Fruit fly (Drosophila melanogaster) whole organism: ENCODE measurements around the gene TTLL1B.

Source experiments
- CG8478 ChIP-seq: fragments of >200 bp; optimal IDR thresholded peaks from 2 replicates; lab custom pipeline; 2018; ENCODE audit warnings: inconsistent platforms
- Dll ChIP-seq: fragments of >200 bp; optimal IDR thresholded peaks from 2 replicates; lab custom pipeline; 2017
- EcR ChIP-seq, 2 experiments: fragments of >200 bp; optimal IDR thresholded peaks; 2 replicates each; lab custom pipeline; 2017; ENCODE audit warnings: missing biosample characterization in 2 of 2, missing genetic modification characterization in 2 of 2, missing genetic modification reagents in 2 of 2
- pan ChIP-seq: fragments of >200 bp; optimal IDR thresholded peaks from 2 replicates; lab custom pipeline; 2017
- psq ChIP-seq: fragments of >200 bp; optimal IDR thresholded peaks from 2 replicates; lab custom pipeline; 2017
- usp ChIP-seq: fragments of >200 bp; optimal IDR thresholded peaks from 2 replicates; lab custom pipeline; 2017; ENCODE audit warnings: missing biosample characterization, missing genetic modification characterization, mixed read lengths

Gene TTLL1B

DNA sequence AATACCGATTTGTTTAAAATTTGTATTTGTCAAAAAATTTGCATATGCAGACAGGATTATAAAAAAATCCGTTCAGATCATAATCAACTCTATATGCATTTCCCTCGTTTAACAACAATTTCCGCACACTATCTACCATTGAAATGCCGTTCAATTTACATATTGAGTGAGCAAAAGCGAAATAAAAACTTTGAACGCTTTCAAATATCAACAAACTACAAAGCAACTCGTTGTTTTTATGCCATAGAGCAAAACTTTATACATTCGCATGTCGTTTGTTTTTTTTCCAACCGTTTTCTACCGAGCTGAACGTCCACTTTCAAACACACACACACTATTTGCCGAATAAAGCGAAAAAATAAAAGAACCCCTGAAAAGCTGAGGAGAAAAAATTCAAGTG lies at the start of gene TTLL1B:
Gene TTLL1B, plus strand, starts transcription at position 301 of the 400 bp plus-strand sequence.
- TF ChIP-seq psq (lab: Kevin White, UChicago) (no peak), usp (GFP tag; lab: Kevin White, UChicago) (no peak), EcR (GFP tag; optimal IDR thresholded peaks at IDR 0.05; lab: Kevin White, UChicago) (no peak), CG8478 (lab: Kevin White, UChicago) (no peak), pan (lab: Kevin White, UChicago) (no peak), Dll (lab: Kevin White, UChicago) (no peak)

DNA sequence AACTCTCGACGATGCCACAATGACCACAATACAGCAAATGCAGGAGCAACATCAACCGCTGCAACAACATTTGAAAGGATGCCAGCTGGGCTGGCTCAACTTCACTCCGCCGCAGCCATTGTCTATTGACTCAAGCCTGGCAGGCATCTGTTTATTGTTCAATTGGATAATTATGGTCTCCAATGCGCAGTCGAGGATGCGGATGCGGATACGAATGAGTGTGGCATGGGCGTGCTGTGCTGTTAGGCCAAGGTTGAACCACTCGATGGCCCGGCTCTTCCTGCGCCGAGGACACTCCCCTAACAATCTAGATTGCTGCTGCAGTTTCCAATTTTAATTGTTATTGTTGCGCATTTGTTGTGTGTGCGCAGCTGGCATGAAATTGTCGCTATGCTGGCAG lies 48.3 kb upstream of the TTLL1B start:
- TF ChIP-seq Dll (lab: Kevin White, UChicago) (no peak), EcR (GFP tag; optimal IDR thresholded peaks at IDR 0.05; lab: Kevin White, UChicago) (no peak), pan (lab: Kevin White, UChicago) (no peak), CG8478 (lab: Kevin White, UChicago) (no peak), usp (GFP tag; lab: Kevin White, UChicago) (no peak), psq (lab: Kevin White, UChicago) (no peak)

DNA sequence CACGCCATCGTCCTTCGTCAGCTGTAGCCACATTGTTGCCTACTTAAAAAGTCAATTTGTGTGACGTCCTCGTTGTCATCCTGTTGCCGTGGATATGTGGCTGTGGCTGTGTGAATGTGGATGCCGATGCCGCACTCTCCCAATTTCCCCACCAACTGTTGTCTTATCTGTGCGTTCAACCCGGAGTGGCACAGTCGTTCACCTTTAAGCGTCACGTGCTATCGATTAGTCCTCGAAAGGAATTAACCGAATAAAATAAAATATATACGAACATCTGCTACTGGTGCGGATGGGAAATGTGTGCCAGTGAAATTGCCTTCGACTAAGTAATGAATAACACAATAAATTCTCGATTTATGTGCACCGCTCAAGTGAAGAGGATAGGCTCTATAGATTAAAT lies 45.7 kb upstream of the TTLL1B start:
- TF ChIP-seq usp (GFP tag; lab: Kevin White, UChicago) (no peak), Dll (lab: Kevin White, UChicago) (no peak), psq (lab: Kevin White, UChicago) (no peak), pan (lab: Kevin White, UChicago) (no peak), CG8478 (lab: Kevin White, UChicago) (no peak), EcR (GFP tag; optimal IDR thresholded peaks at IDR 0.05; lab: Kevin White, UChicago) (no peak)

DNA sequence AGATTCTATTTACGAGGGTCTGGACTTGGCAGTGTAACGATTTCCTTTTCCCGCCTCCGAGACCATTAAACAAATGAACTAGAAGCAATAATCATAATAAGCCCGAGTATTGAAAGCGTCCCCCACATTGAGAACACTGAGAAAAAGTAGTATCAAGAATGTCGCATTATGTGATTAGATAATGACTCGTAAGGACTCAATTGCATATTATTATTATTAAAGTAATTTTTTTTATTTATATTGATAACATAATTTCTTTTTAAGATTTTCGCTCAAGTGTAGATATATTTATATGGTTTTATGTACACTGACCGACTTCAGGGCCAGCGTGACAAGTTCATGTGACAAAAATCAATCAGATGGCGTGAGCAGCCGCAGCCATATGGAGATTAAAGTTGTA lies 44.6 kb upstream of the TTLL1B start:
- TF ChIP-seq psq (lab: Kevin White, UChicago) (no peak), usp (GFP tag; lab: Kevin White, UChicago) (no peak), EcR (GFP tag; optimal IDR thresholded peaks at IDR 0.05; lab: Kevin White, UChicago) (no peak), Dll (lab: Kevin White, UChicago) (no peak), CG8478 (lab: Kevin White, UChicago) (no peak), pan (lab: Kevin White, UChicago) (no peak)

DNA sequence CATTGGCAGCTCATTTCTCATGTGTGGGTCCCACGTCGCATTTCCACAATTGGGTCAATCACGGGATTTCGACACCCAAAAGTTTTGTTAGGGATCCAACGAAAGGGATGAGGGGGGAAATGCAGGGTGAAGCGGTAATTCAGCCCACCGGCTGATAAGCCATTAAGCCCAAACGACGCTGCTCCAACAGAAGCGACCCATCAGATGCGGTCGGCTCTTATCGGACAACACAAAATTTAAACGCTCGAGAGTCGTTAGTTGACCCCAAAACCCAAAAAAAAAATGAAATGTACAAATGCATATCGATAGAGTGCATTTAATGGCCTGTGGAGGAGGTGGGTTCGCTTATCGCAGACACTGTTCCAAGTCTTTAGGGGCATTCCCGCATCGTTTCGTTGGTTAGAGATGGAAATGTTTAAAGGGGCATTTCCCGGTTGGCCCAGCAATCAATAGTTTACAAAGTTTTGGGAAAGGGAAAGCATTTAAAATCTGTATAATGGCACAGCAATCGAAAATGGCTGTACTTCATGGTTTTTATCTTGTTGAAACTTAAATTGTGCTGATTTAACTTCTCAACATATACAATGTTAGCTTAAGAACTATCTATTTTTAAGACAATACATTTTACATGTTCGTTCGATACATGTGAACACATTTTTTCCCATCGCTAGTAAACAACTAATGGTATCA lies 41.2 kb upstream of the TTLL1B start:
- TF ChIP-seq CG8478 (lab: Kevin White, UChicago): no peak
- TF ChIP-seq psq (lab: Kevin White, UChicago): no peak
- no peak for TF ChIP-seq Dll (lab: Kevin White, UChicago)
- no peak for TF ChIP-seq pan (lab: Kevin White, UChicago)
- no peak for TF ChIP-seq usp (GFP tag; lab: Kevin White, UChicago)
- no peak for TF ChIP-seq EcR (GFP tag; optimal IDR thresholded peaks at IDR 0.05; lab: Kevin White, UChicago)

DNA sequence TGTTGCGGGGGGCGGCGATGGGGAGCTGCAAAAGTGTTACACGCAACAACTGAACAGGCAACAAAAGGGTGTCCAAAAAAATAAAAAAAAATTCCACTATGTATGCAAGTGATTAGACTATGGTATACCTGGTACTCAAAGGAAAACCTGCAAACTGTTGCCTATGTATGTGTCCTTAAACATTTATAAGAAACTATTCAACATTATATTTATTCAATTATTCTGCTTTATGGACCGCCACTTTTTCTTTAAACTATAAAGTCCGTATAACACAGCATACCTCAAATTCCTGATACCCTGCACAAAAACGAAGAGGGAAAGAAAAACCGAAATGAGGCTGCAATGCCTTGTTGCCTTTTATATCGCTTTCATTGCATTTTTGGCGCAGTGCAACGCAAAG lies 40.4 kb upstream of the TTLL1B start:
- peak; percentile 60 for TF ChIP-seq pan (lab: Kevin White, UChicago)
- no peak for TF ChIP-seq Dll (lab: Kevin White, UChicago)

DNA sequence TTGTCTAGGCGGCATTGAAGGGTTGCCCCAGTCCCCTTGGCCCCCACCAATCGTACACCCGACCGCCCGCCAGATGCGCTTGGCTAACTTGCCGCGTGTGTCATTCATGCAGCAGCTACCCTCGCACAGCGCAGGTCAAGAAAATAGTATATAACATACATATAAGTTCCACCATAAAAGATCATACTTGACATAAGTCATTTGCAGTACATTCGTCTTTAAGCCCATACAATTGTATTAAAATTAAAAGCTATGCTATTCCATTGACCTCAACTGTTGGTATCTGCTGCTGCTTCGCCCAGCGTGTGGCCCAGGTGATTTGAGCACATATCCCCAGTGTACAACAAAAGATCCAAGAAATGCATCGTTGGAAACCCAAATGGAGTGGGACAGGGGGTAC lies 36.8 kb upstream of the TTLL1B start:
- TF ChIP-seq CG8478 (lab: Kevin White, UChicago) (no peak), usp (GFP tag; lab: Kevin White, UChicago) (no peak), psq (lab: Kevin White, UChicago) (no peak), Dll (lab: Kevin White, UChicago) (no peak), EcR (GFP tag; optimal IDR thresholded peaks at IDR 0.05; lab: Kevin White, UChicago) (no peak), pan (lab: Kevin White, UChicago) (no peak)

DNA sequence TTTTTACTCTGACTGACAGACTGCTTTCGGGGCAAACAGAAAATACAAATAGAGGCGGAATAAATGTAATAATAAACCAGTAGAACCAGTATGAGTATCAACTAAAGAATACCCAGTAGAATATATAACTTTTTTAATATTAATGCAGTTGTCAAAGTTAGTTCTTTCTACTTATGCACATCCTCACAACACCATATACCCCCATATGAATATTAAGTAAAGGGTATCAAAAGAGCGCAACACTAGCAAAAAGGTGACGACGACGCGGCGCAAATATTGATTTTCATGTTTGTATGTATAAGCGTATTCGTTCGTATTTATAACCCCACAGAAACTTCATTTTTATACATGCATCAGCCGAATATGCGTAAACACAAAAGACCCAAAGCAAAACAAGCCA lies 35.0 kb upstream of the TTLL1B start:
- TF ChIP-seq CG8478 (lab: Kevin White, UChicago) (no peak), pan (lab: Kevin White, UChicago) (peak; percentile 89)

DNA sequence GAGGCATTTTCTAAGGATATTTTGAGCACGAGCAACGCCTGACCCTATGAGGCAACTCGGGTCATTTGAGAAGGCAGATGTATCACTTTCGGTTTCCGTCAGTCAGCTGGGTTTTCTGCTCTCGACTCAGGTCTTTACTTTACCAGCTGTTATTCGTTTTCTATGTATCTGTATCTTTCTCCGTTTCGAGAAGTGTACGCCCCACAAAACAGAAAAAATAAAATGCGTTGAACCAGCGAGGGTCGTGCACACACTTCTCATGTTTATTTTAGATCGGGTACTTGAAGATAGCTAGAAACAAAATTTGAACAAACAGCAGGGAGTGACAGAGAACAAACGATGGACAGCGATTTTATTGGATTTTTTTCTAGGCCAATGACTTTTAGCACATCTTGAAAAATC lies 34.2 kb upstream of the TTLL1B start:
- TF ChIP-seq CG8478 (lab: Kevin White, UChicago) (no peak), Dll (lab: Kevin White, UChicago) (no peak)

DNA sequence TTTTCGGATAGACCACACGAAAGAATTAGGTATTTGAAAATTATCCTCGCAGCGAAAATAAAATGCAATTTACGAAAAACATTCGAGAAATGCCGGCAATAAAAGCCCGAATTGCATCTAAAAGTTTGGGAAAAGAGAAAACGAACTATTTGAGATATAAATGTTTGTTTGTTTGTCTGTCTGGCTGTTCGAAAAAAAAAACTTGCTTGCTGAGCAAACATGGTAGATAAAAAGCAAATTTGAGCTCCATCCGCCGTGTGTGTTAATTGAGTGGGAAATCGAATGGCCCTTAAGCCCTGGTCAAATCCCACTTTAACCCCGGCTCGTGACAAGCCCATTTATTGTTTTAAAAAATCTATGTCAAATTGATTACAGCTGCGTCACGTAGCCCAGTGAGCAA lies 33.0 kb upstream of the TTLL1B start:
- no peak for TF ChIP-seq usp (GFP tag; lab: Kevin White, UChicago)
- no peak for TF ChIP-seq psq (lab: Kevin White, UChicago)
- TF ChIP-seq Dll (lab: Kevin White, UChicago): no peak
- TF ChIP-seq CG8478 (lab: Kevin White, UChicago): no peak
- no peak for TF ChIP-seq pan (lab: Kevin White, UChicago)
- TF ChIP-seq EcR (GFP tag; optimal IDR thresholded peaks at IDR 0.05; lab: Kevin White, UChicago): no peak

DNA sequence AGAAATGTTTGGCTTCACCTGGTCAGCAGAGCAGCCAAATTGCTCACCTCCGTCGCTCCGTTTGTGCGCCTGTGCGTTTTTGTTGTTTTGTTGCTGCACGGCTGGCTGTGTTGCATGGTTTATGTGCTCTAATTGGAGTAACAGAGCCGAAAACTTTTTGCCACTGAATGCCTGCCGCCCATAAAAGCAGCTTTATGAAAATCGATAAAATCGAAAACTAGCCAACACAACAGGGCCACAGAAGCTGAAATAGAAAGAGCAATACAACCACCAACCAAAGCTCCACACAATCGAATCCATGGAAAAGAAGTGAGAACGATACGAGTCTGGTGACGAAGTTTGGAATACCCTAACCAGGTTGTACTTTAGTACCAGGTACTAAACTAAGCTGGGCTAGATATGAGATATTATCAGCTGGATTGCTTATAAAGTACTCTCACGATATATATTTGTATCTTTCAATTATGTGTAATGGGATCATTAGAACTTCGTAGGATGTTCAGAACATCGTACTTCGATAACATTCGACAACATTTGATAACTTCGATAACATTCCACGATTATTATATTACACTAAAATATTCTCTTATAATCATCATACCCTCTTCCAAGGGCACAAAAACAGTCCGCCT lies 29.1 kb upstream of the TTLL1B start:
- TF ChIP-seq pan (lab: Kevin White, UChicago): no peak
- TF ChIP-seq usp (GFP tag; lab: Kevin White, UChicago): no peak
- no peak for TF ChIP-seq psq (lab: Kevin White, UChicago)
- TF ChIP-seq CG8478 (lab: Kevin White, UChicago): no peak
- no peak for TF ChIP-seq EcR (GFP tag; optimal IDR thresholded peaks at IDR 0.05; lab: Kevin White, UChicago)
- no peak for TF ChIP-seq Dll (lab: Kevin White, UChicago)
